Worm (Caenorhabditis elegans): ENCODE results near the gene apy-1.

- TF ChIP-seq ztf-11 (tag; optimal IDR thresholded peaks at IDR 0.05) (no peak), ztf-4 (tag; optimal IDR thresholded peaks at IDR 0.05) (no peak), elt-3 (tag; optimal IDR thresholded peaks at IDR 0.05) (no peak), aly-2 (tag; optimal IDR thresholded peaks at IDR 0.05) (no peak), nhr-12 (tag; optimal IDR thresholded peaks at IDR 0.05) (no peak), fos-1 (tag; optimal IDR thresholded peaks at IDR 0.05) (peak; percentile 72), R02D3.7 (tag; optimal IDR thresholded peaks at IDR 0.05) (no peak), alr-1 (tag; optimal IDR thresholded peaks at IDR 0.05) (no peak), snpc-4 (tag; optimal IDR thresholded peaks at IDR 0.05) (no peak), mdl-1 (tag; optimal IDR thresholded peaks at IDR 0.05) (no peak)
Measured at ce11 chrX:7558928-7559455, 10.5 kb downstream of the apy-1 start, which contains the start of the genes PDB1.1 and F08C6.5.

Data from whole organism, L2 larva.